Worm (Caenorhabditis elegans) whole organism, L3 larva: ENCODE results near the gene T28H10.2.

Source experiments
- ZK546.5 ChIP-seq: sonication (generic microtip); optimal IDR thresholded peaks from 2 replicates; lab custom pipeline; 2017; ENCODE audit warnings: missing biosample characterization, missing genetic modification characterization
- aly-2 ChIP-seq: fragments of 150-350 bp; optimal IDR thresholded peaks from 2 replicates; lab custom pipeline; 2014; ENCODE audit warnings: missing biosample characterization, missing genetic modification characterization
- ceh-16 ChIP-seq: sonication (generic microtip); optimal IDR thresholded peaks from 2 replicates; lab custom pipeline; 2017; ENCODE audit warnings: missing biosample characterization, missing genetic modification characterization
- egl-5 ChIP-seq: fragments of 150-350 bp; optimal IDR thresholded peaks from 2 replicates; lab custom pipeline; 2017; ENCODE audit warnings: missing biosample characterization, missing genetic modification reagents, missing genetic modification characterization, inconsistent platforms
- elt-2 ChIP-seq: sonication (generic microtip); optimal IDR thresholded peaks from 2 replicates; lab custom pipeline; 2016; ENCODE audit warnings: missing genetic modification reagents, mild to moderate bottlenecking, missing genetic modification characterization, missing compliant biosample characterization
- lin-15B ChIP-seq: fragments of 150-350 bp; optimal IDR thresholded peaks from 2 replicates; lab custom pipeline; 2014; ENCODE audit warnings: missing biosample characterization, missing genetic modification characterization
- lin-39 ChIP-seq: fragments of 150-350 bp; optimal IDR thresholded peaks from 2 replicates; lab custom pipeline; 2018; ENCODE audit warnings: missing biosample characterization, missing genetic modification reagents, missing genetic modification characterization
- nhr-25 ChIP-seq: sonication (generic microtip); optimal IDR thresholded peaks from 2 replicates; lab custom pipeline; 2017; ENCODE audit warnings: missing biosample characterization, missing genetic modification characterization
- tbx-2 ChIP-seq: sonication (generic microtip); optimal IDR thresholded peaks from 2 replicates; lab custom pipeline; 2016; ENCODE audit warnings: mild to moderate bottlenecking, missing genetic modification characterization, missing compliant biosample characterization

DNA sequence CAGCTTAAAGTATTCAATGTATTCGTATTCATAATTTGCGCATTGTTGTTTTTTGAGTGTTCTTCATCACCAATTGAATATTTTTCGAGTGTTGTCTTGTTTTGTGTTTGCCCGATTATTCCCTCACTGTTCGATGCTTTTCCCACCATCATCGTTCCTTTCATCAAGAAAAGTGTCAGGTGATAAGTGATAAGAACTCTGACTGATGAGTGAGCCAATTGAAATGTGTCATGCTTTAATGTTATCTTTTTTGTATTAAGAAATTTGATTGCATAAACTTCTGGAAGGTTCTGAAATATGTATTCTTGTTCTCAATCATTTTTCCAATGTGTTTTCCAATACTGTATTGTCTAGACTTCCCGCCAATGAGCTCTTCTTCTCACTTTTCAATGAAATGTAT is 37.4 kb downstream of the T28H10.2 start:
- TF ChIP-seq lin-15B (tag; lab: Kevin White, UChicago) (no peak), tbx-2 (tag; lab: Kevin White, UChicago) (no peak), ZK546.5 (tag; lab: Kevin White, UChicago) (no peak), lin-39 (tag; lab: Kevin White, UChicago) (no peak), nhr-25 (tag; lab: Kevin White, UChicago) (no peak), ceh-16 (tag; lab: Kevin White, UChicago) (no peak), aly-2 (tag; lab: Kevin White, UChicago) (no peak), elt-2 (tag; lab: Kevin White, UChicago) (peak; percentile 91), egl-5 (no peak)
